Fruit fly (Drosophila melanogaster) whole organism, wandering third instar larva: ENCODE measurements around the gene kz.

Experiments
- CG32264 ChIP-seq: fragments of 200-800 bp; sonication (Bioruptor generic); optimal IDR thresholded peaks from 2 replicates; lab custom pipeline; 2016; ENCODE audit warnings: missing biosample characterization, missing genetic modification characterization
- CG9705 ChIP-seq: fragments of 200-800 bp; sonication (Bioruptor generic); optimal IDR thresholded peaks from 2 replicates; lab custom pipeline; 2018; ENCODE audit warnings: missing biosample characterization, mild to moderate bottlenecking, missing genetic modification characterization
- CrebA ChIP-seq: fragments of 200-800 bp; sonication (Bioruptor generic); optimal IDR thresholded peaks from 2 replicates; lab custom pipeline; 2016; ENCODE audit warnings: missing biosample characterization, mild to moderate bottlenecking, missing genetic modification characterization, borderline replicate concordance
- Dif ChIP-seq: fragments of 200-275, 200-300 bp; sonication (Bioruptor generic); optimal IDR thresholded peaks from 2 replicates; lab custom pipeline; 2018; ENCODE audit warnings: missing biosample characterization, missing genetic modification characterization; ENCODE audit not compliant: partially characterized antibody
- GATAd ChIP-seq: sonication (Bioruptor generic); optimal IDR thresholded peaks from 2 replicates; lab custom pipeline; 2016; ENCODE audit warnings: missing biosample characterization, missing genetic modification characterization
- Hr78 ChIP-seq: fragments of >200 bp; optimal IDR thresholded peaks from 2 replicates; lab custom pipeline; 2017; ENCODE audit warnings: missing biosample characterization, missing genetic modification characterization
- Hr83 ChIP-seq: fragments of 200-300 bp; sonication (Bioruptor generic); optimal IDR thresholded peaks from 2 replicates; lab custom pipeline; 2016; ENCODE audit warnings: missing biosample characterization, mild to moderate bottlenecking, missing genetic modification characterization, moderate library complexity; ENCODE audit not compliant: poor library complexity, severe bottlenecking
- Jra ChIP-seq: sonication (Bioruptor generic); optimal IDR thresholded peaks from 2 replicates; lab custom pipeline; 2016; ENCODE audit warnings: missing biosample characterization, missing genetic modification characterization
- Mio ChIP-seq: sonication (Bioruptor generic); optimal IDR thresholded peaks from 2 replicates; lab custom pipeline; 2016; ENCODE audit warnings: missing biosample characterization, missing genetic modification characterization
- Myc ChIP-seq: fragments of >200 bp; optimal IDR thresholded peaks from 2 replicates; lab custom pipeline; 2017
- N ChIP-seq: fragments of >200 bp; optimal IDR thresholded peaks from 2 replicates; lab custom pipeline; 2018; ENCODE audit warnings: missing biosample characterization, missing external identifiers, missing genetic modification characterization
- OdsH ChIP-seq: fragments of 200-800 bp; sonication (Bioruptor generic); optimal IDR thresholded peaks from 2 replicates; lab custom pipeline; 2016; ENCODE audit warnings: missing biosample characterization, mild to moderate bottlenecking, missing genetic modification characterization
- Rel ChIP-seq, 2 experiments: fragments of 200-800 bp; sonication (Bioruptor generic) in 1 of 2; optimal IDR thresholded peaks; 2 replicates in 1 of 2; 3 replicates in 1 of 2; lab custom pipeline; 2016 to 2019; ENCODE audit warnings: mild to moderate bottlenecking in 2 of 2, missing biosample characterization in 2 of 2, missing genetic modification characterization in 2 of 2, moderate library complexity in 1 of 2
- Sp1 ChIP-seq: fragments of 200-800 bp; sonication (Bioruptor generic); optimal IDR thresholded peaks from 3 replicates; lab custom pipeline; 2019; ENCODE audit warnings: missing biosample characterization, mild to moderate bottlenecking, missing genetic modification characterization, moderate library complexity
- Vsx2 ChIP-seq: fragments of 200-300, 225-300 bp; sonication (Bioruptor generic); optimal IDR thresholded peaks from 2 replicates; lab custom pipeline; 2018; ENCODE audit warnings: missing biosample characterization, missing genetic modification characterization; ENCODE audit not compliant: partially characterized antibody
- brk ChIP-seq: fragments of 200-800 bp; sonication (Bioruptor generic); optimal IDR thresholded peaks from 2 replicates; lab custom pipeline; 2016; ENCODE audit warnings: missing biosample characterization, mild to moderate bottlenecking, missing genetic modification characterization
- dl ChIP-seq, 2 experiments: fragments of 175-275, 200-275 bp in 1 of 2; fragments of 200-275 bp in 1 of 2; sonication (Bioruptor generic); optimal IDR thresholded peaks; lab custom pipeline; 2018; ENCODE audit warnings: mild to moderate bottlenecking in 2 of 2, missing biosample characterization in 2 of 2, missing genetic modification characterization in 2 of 2, moderate library complexity in 2 of 2; ENCODE audit not compliant: partially characterized antibody in 2 of 2, insufficient read depth in 1 of 2
- dmrt93B ChIP-seq: fragments of 200-800 bp; sonication (Bioruptor generic); optimal IDR thresholded peaks from 2 replicates; lab custom pipeline; 2018; ENCODE audit warnings: missing biosample characterization, mild to moderate bottlenecking, missing genetic modification characterization
- dsf ChIP-seq: sonication (Bioruptor generic); optimal IDR thresholded peaks from 2 replicates; lab custom pipeline; 2016; ENCODE audit warnings: missing biosample characterization, missing genetic modification characterization, borderline replicate concordance
- ey ChIP-seq: fragments of 200-800 bp; sonication (Bioruptor generic); optimal IDR thresholded peaks from 2 replicates; lab custom pipeline; 2016; ENCODE audit warnings: missing biosample characterization, missing genetic modification characterization
- foxo ChIP-seq, 2 experiments: fragments of 200-800 bp; sonication (Bioruptor generic); optimal IDR thresholded peaks; 2 replicates in 1 of 2; 3 replicates in 1 of 2; lab custom pipeline; 2016 to 2017; ENCODE audit warnings: missing biosample characterization in 2 of 2, missing genetic modification characterization in 2 of 2
- fru ChIP-seq: fragments of 200-800 bp; sonication (Bioruptor generic); optimal IDR thresholded peaks from 3 replicates; lab custom pipeline; 2016; ENCODE audit warnings: missing biosample characterization, mild to moderate bottlenecking, missing genetic modification characterization
- h ChIP-seq: fragments of 200-800 bp; sonication (Bioruptor generic); optimal IDR thresholded peaks from 3 replicates; lab custom pipeline; 2016; ENCODE audit warnings: missing biosample characterization, mild to moderate bottlenecking, missing genetic modification characterization
- jim ChIP-seq: fragments of 175-275, 200-325 bp; sonication (Bioruptor generic); optimal IDR thresholded peaks from 2 replicates; lab custom pipeline; 2016; ENCODE audit warnings: missing biosample characterization, mild to moderate bottlenecking, missing genetic modification characterization
- lola ChIP-seq: fragments of >200 bp; optimal IDR thresholded peaks from 2 replicates; lab custom pipeline; 2017; ENCODE audit warnings: missing biosample characterization, missing genetic modification characterization
- pan ChIP-seq: fragments of >200 bp; optimal IDR thresholded peaks from 2 replicates; lab custom pipeline; 2017
- psq ChIP-seq: fragments of 200-800 bp; sonication (Bioruptor generic); optimal IDR thresholded peaks from 3 replicates; lab custom pipeline; 2017; ENCODE audit warnings: missing biosample characterization, mild to moderate bottlenecking, missing genetic modification characterization, moderate library complexity
- sv ChIP-seq: fragments of 200-800 bp; sonication (Bioruptor generic); optimal IDR thresholded peaks from 3 replicates; lab custom pipeline; 2016; ENCODE audit warnings: missing biosample characterization, missing genetic modification characterization
- tai ChIP-seq: sonication (Bioruptor generic); optimal IDR thresholded peaks from 2 replicates; lab custom pipeline; 2016; ENCODE audit warnings: missing biosample characterization, missing genetic modification characterization
- woc ChIP-seq: sonication (Bioruptor generic); optimal IDR thresholded peaks from 2 replicates; lab custom pipeline; 2016; ENCODE audit warnings: missing biosample characterization, mild to moderate bottlenecking, missing genetic modification characterization

kz gene

DNA sequence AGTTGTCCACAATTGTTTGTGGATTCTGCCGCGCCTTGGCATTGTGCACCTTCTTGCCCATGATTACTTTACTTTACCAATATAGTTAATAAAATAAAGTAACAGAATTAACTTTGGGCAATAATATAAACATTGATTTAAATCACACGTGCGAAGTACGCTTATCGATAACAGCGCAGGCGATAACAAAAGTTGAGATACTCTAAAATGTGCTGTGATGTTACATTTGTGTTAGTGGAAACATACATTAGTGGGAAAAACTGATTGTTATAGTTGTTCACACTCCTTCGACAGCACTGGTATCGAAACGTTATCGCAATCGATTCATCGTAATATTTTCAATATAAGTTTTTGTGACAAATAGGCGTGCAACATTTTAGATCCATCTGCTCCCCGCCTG lies at the start of gene kz:
Gene kz, minus strand, starts transcription at position 194 of the 400 bp plus-strand sequence.
- TF ChIP-seq sv (no peak), Myc (lab: Kevin White, UChicago) (peak; percentile 61), tai (no peak), psq (no peak)
- TF ChIP-seq, all 38 proteins: peak for 1

DNA sequence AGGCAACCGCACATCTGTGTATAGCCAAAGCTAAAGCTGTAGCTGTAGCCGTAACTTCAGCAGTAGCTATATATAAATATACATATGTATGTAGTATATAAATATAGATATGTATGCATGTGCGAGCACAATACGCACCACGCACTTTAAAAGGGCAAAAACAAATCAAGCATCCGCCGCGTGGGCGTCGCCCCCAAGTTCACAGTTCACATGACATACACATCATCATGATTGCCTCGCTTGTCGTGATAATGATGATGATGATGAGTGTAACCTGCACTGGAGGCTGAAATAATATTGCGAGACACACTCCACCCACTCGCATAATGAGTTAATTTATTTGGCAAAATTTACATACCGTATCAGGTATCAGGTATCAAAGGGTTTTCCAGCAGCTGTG lies 49.2 kb upstream of the kz start:
- TF ChIP-seq Mio (no peak), dl (GFP tag; optimal IDR thresholded peaks at IDR 0.05; lab: Kevin White, UChicago; ENCODE audit: insufficient read depth in 1 of 2, partially characterized antibody in 2 of 2) (no peak), Jra (GFP tag; lab: Kevin White, UChicago) (no peak), Sp1 (GFP tag; lab: Kevin White, UChicago) (no peak), CrebA (GFP tag; lab: Kevin White, UChicago) (no peak), OdsH (GFP tag; lab: Kevin White, UChicago) (no peak), GATAd (no peak), ey (GFP tag; lab: Kevin White, UChicago) (no peak)

DNA sequence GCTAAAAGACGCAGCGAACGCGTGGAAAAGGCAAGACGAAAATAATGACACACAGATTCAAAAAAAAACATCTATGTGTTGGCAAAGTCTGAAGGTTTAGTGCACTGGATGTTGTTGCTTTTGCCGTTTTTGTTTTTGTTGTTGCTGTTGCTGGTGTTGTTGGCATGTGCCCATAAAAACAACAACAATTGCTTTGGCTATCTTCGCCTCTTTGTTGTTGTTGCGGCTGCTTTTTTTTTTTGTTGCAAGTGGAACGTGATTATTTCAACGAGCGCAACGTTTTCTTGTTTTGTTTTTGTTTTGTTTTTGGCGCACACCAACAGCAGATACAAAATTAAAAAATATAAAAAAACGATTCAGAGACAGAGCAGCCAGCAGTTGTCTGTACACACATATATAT lies 47.3 kb upstream of the kz start:
- TF ChIP-seq ey (GFP tag; lab: Kevin White, UChicago), result no peak
- no peak for TF ChIP-seq jim (GFP tag; lab: Kevin White, UChicago)
- no peak for TF ChIP-seq Hr83 (GFP tag; lab: Kevin White, UChicago)
- peak; percentile 12 for TF ChIP-seq psq
- no peak for TF ChIP-seq tai
- no peak for TF ChIP-seq N (GFP tag; lab: Kevin White, UChicago)
- no peak for TF ChIP-seq Rel (GFP tag; optimal IDR thresholded peaks at IDR 0.05; lab: Kevin White, UChicago)
- peak; percentile 9 for TF ChIP-seq Rel (tag; optimal IDR thresholded peaks at IDR 0.05; lab: Kevin White, UChicago)
- peak; percentile 39 for TF ChIP-seq Sp1 (GFP tag; lab: Kevin White, UChicago)
- TF ChIP-seq lola (GFP tag; lab: Kevin White, UChicago), result no peak

DNA sequence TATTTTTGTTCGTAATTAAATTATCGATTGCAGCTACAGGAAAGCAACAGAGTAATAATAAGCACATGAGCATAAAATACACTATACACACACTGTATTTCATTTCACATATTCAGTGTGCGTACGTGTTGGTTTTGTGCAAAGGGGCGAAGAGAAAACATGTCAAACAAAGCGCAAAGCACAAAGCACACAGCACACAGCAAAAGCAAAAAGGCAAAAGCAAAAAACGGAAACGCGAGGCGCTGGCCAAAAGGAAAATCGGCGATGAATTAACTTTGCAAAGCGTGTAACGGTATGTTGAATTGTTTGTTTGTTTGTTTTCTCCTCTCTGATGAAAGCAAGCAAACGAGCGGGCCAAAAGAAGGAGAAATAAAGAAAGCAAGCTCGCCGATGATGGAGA lies 46.5 kb upstream of the kz start:
- no peak for TF ChIP-seq Dif (GFP tag; lab: Kevin White, UChicago)
- peak; percentile 77 for TF ChIP-seq psq
- TF ChIP-seq dl (GFP tag; optimal IDR thresholded peaks at IDR 0.05; lab: Kevin White, UChicago; ENCODE audit: insufficient read depth in 1 of 2, partially characterized antibody in 2 of 2), result no peak
- TF ChIP-seq CG9705 (GFP tag; lab: Kevin White, UChicago), result no peak
- no peak for TF ChIP-seq dmrt93B (GFP tag; lab: Kevin White, UChicago)
- TF ChIP-seq pan (lab: Kevin White, UChicago), result no peak

DNA sequence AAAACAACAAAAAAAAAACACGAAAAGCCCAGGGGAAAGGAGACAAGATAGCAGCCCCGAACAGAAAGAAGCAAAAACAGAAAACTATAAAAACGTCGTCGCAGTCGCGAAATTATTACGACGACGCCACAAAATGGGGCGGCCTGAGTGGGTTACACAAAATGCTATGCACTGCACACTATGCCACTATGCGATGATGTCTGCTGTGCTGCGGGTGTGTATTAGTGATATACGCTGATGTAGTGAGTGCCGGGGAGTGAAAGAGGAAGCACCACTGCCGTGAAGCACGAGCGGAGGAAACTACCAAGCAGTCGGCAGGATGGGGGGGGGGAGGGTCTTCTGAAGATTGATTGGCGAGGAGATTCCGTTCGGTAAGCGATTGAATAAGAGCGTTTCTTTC lies 45.1 kb upstream of the kz start:
- TF ChIP-seq foxo (GFP tag; optimal IDR thresholded peaks at IDR 0.05; lab: Kevin White, UChicago) (no peak), Jra (GFP tag; lab: Kevin White, UChicago) (no peak), tai (no peak), dsf (GFP tag; lab: Kevin White, UChicago) (no peak), Hr83 (GFP tag; lab: Kevin White, UChicago) (no peak), ey (GFP tag; lab: Kevin White, UChicago) (no peak), CG32264 (no peak)

DNA sequence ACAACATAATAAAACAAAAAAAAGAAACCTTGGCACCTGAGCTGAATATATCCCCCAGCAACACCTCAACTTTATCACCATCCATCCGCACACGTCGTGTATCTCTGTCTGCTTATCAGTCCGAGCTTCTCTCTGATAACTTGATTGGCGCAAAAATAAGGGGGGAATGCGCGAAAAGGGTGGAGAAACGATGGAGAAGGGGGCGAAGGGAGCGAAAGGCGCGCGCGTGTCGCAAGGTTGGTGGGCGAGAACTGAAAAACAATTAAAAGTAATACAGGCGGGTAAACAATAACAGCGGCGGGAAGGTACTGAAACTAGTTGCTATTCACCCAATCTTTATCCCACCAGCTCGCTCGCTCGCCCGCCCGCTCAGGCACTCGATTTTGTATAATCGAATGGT lies 44.4 kb upstream of the kz start:
- peak; percentile 25 for TF ChIP-seq fru (GFP tag; lab: Kevin White, UChicago)
- TF ChIP-seq Rel (GFP tag; optimal IDR thresholded peaks at IDR 0.05; lab: Kevin White, UChicago), result no peak
- TF ChIP-seq Rel (tag; optimal IDR thresholded peaks at IDR 0.05; lab: Kevin White, UChicago), result peak; percentile 44
- peak; percentile 92 for TF ChIP-seq h
- no peak for TF ChIP-seq brk (GFP tag; lab: Kevin White, UChicago)
- TF ChIP-seq woc (GFP tag; lab: Kevin White, UChicago), result no peak
- TF ChIP-seq N (GFP tag; lab: Kevin White, UChicago), result no peak
- TF ChIP-seq Vsx2 (GFP tag; lab: Kevin White, UChicago), result no peak
- no peak for TF ChIP-seq Hr83 (GFP tag; lab: Kevin White, UChicago)
- TF ChIP-seq ey (GFP tag; lab: Kevin White, UChicago), result no peak
- no peak for TF ChIP-seq tai
- no peak for TF ChIP-seq Hr78 (GFP tag; lab: Kevin White, UChicago)
